Fruit fly (Drosophila melanogaster) whole organism, embryonic: ENCODE results near the gene Rsph3.
A peak's percentile ranks its signal among the peaks of the same experiment; 100 is the strongest.

ENCODE experiments used
- ATbp ChIP-seq: fragments of 200-800 bp; sonication (Bioruptor generic); optimal IDR thresholded peaks from 2 replicates; lab custom pipeline; 2017; ENCODE audit warnings: missing biosample characterization, mild to moderate bottlenecking, missing genetic modification characterization, missing genetic modification reagents
- Ada2b ChIP-seq: fragments of 200-800 bp; sonication (Bioruptor generic); IDR thresholded peaks from 2 replicates; pipeline ENCODE4 v1.3.6; 2022; ENCODE audit warnings: missing biosample characterization, missing genetic modification characterization
- Aef1 ChIP-seq: fragments of 200-800 bp; sonication (Bioruptor generic); IDR thresholded peaks from 3 replicates; pipeline ENCODE4 v1.3.6; 2022; ENCODE audit warnings: missing biosample characterization, missing genetic modification characterization
- Asciz ChIP-seq: fragments of 200-800 bp; sonication (Bioruptor generic); optimal IDR thresholded peaks from 2 replicates; lab custom pipeline; 2017; ENCODE audit warnings: missing biosample characterization, mild to moderate bottlenecking, missing genetic modification characterization, missing genetic modification reagents
- B-H1 ChIP-seq: fragments of 200-800 bp; sonication (Bioruptor generic); IDR thresholded peaks from 3 replicates; pipeline ENCODE4 v1.3.6; 2022; ENCODE audit warnings: missing biosample characterization, missing genetic modification characterization
- CG11398 ChIP-seq: fragments of 200-800 bp; sonication (Bioruptor generic); optimal IDR thresholded peaks from 2 replicates; lab custom pipeline; 2016; ENCODE audit warnings: missing biosample characterization, missing genetic modification characterization
- CG11504 ChIP-seq: fragments of 200-800 bp; sonication (Bioruptor generic); optimal IDR thresholded peaks from 3 replicates; lab custom pipeline; 2019; ENCODE audit warnings: missing biosample characterization, mild to moderate bottlenecking, missing genetic modification characterization, moderate library complexity
- CG11696 ChIP-seq: fragments of 200-800 bp; sonication (Bioruptor generic); IDR thresholded peaks from 2 replicates; pipeline ENCODE4 v1.3.6; 2022; ENCODE audit warnings: missing biosample characterization, missing genetic modification characterization
- CG12236 ChIP-seq: fragments of 200-800 bp; sonication (Bioruptor generic); optimal IDR thresholded peaks from 2 replicates; lab custom pipeline; 2016; ENCODE audit warnings: missing biosample characterization, missing genetic modification characterization
- CG13424 ChIP-seq: fragments of 200-800 bp; sonication (Bioruptor generic); optimal IDR thresholded peaks from 2 replicates; lab custom pipeline; 2019; ENCODE audit warnings: missing biosample characterization, mild to moderate bottlenecking, missing genetic modification characterization, moderate library complexity
- CG13775 ChIP-seq: fragments of 200-800 bp; sonication (Bioruptor generic); optimal IDR thresholded peaks from 3 replicates; lab custom pipeline; 2017; ENCODE audit warnings: missing biosample characterization, mild to moderate bottlenecking, missing genetic modification characterization
- CG17359 ChIP-seq: fragments of 200-800 bp; sonication (Bioruptor generic); optimal IDR thresholded peaks from 3 replicates; lab custom pipeline; 2018; ENCODE audit warnings: missing biosample characterization, mild to moderate bottlenecking, missing genetic modification characterization, moderate library complexity
- CG17361 ChIP-seq: fragments of 200-800 bp; sonication (Bioruptor generic); IDR thresholded peaks from 3 replicates; pipeline ENCODE4 v1.3.6; 2022; ENCODE audit warnings: missing biosample characterization, missing genetic modification characterization
- CG18476 ChIP-seq: fragments of 200-800 bp; sonication (Bioruptor generic); optimal IDR thresholded peaks from 2 replicates; lab custom pipeline; 2016; ENCODE audit warnings: missing biosample characterization, mild to moderate bottlenecking, missing genetic modification characterization
- CG2678 ChIP-seq: fragments of 200-800 bp; sonication (Bioruptor generic); optimal IDR thresholded peaks from 3 replicates; lab custom pipeline; 2019; ENCODE audit warnings: missing biosample characterization, mild to moderate bottlenecking, missing genetic modification characterization, moderate library complexity
- CG2712 ChIP-seq: fragments of 200-800 bp; optimal IDR thresholded peaks from 3 replicates; lab custom pipeline; 2019; ENCODE audit warnings: missing biosample characterization, mild to moderate bottlenecking, missing genetic modification characterization, moderate library complexity
- CG32532 ChIP-seq: fragments of 200-800 bp; sonication (Bioruptor generic); IDR thresholded peaks from 2 replicates; pipeline ENCODE4 v1.3.6; 2022; ENCODE audit warnings: missing biosample characterization, missing genetic modification characterization
- CG3847 ChIP-seq: fragments of 200-800 bp; sonication (Bioruptor generic); IDR thresholded peaks from 2 replicates; pipeline ENCODE4 v1.3.6; 2022; ENCODE audit warnings: missing biosample characterization, missing genetic modification characterization
- CG3995 ChIP-seq: fragments of 200-800 bp; sonication (Bioruptor generic); optimal IDR thresholded peaks from 3 replicates; lab custom pipeline; 2016; ENCODE audit warnings: missing biosample characterization, missing genetic modification characterization
- CG4424 ChIP-seq: fragments of 200-800 bp; sonication (Bioruptor generic); optimal IDR thresholded peaks from 3 replicates; lab custom pipeline; 2016; ENCODE audit warnings: missing biosample characterization, missing genetic modification characterization
- CG4730 ChIP-seq: fragments of 200-800 bp; sonication (Bioruptor generic); IDR thresholded peaks from 2 replicates; pipeline ENCODE4 v1.3.6; 2022; ENCODE audit warnings: missing biosample characterization, missing genetic modification characterization
- CG4820 ChIP-seq: fragments of 200-800 bp; sonication (Bioruptor generic); optimal IDR thresholded peaks from 3 replicates; lab custom pipeline; 2016; ENCODE audit warnings: missing biosample characterization, missing genetic modification characterization
- CG6854 ChIP-seq: fragments of 200-800 bp; sonication (Bioruptor generic); optimal IDR thresholded peaks from 3 replicates; lab custom pipeline; 2017; ENCODE audit warnings: missing biosample characterization, mild to moderate bottlenecking, missing genetic modification characterization
- CG9215 ChIP-seq: fragments of 200-800 bp; sonication (Bioruptor generic); IDR thresholded peaks from 2 replicates; pipeline ENCODE4 v1.3.6; 2022; ENCODE audit warnings: missing biosample characterization, missing genetic modification characterization
- CG9437 ChIP-seq: fragments of 200-800 bp; sonication (Bioruptor generic); optimal IDR thresholded peaks from 2 replicates; lab custom pipeline; 2018; ENCODE audit warnings: missing biosample characterization, mild to moderate bottlenecking, missing genetic modification characterization
- Camta ChIP-seq: fragments of 200-800 bp; sonication (Bioruptor generic); optimal IDR thresholded peaks from 2 replicates; lab custom pipeline; 2016; ENCODE audit warnings: missing biosample characterization, missing genetic modification characterization
- CoRest ChIP-seq: fragments of 200-800 bp; sonication (Bioruptor generic); optimal IDR thresholded peaks from 3 replicates; lab custom pipeline; 2018; ENCODE audit warnings: missing biosample characterization, mild to moderate bottlenecking, missing genetic modification characterization, moderate library complexity
- CrebB ChIP-seq: fragments of 200-800 bp; sonication (Bioruptor generic); optimal IDR thresholded peaks from 3 replicates; lab custom pipeline; 2018; ENCODE audit warnings: missing biosample characterization, mild to moderate bottlenecking, missing genetic modification characterization
- Dad ChIP-seq: fragments of 200-800 bp; sonication (Bioruptor generic); optimal IDR thresholded peaks from 3 replicates; lab custom pipeline; 2016; ENCODE audit warnings: missing biosample characterization, missing genetic modification characterization
- Dbx ChIP-seq: fragments of 200-800 bp; sonication (Bioruptor generic); IDR thresholded peaks from 3 replicates; pipeline ENCODE4 v1.3.6; 2022; ENCODE audit warnings: missing biosample characterization, missing genetic modification characterization
- Hr51 ChIP-seq, 2 experiments: fragments of 200-800 bp; sonication (Bioruptor generic); optimal IDR thresholded peaks; 2 replicates in 1 of 2; 3 replicates in 1 of 2; lab custom pipeline; 2016 to 2018; ENCODE audit warnings: missing biosample characterization in 2 of 2, missing genetic modification characterization in 2 of 2, mild to moderate bottlenecking in 1 of 2, moderate library complexity in 1 of 2
- Kr ChIP-seq: fragments of 200-800 bp; sonication (Bioruptor generic); optimal IDR thresholded peaks from 2 replicates; lab custom pipeline; 2017; ENCODE audit warnings: missing biosample characterization, mild to moderate bottlenecking, missing genetic modification characterization
- Taf1 ChIP-seq: fragments of 200-800 bp; sonication (Bioruptor generic); IDR thresholded peaks from 2 replicates; pipeline ENCODE4 v1.3.6; 2022; ENCODE audit warnings: missing biosample characterization, missing genetic modification characterization
- Xbp1 ChIP-seq: fragments of 200-800 bp; sonication (Bioruptor generic); optimal IDR thresholded peaks from 3 replicates; lab custom pipeline; 2016; ENCODE audit warnings: missing biosample characterization, mild to moderate bottlenecking, missing genetic modification characterization
- ash1 ChIP-seq: fragments of 200-800 bp; sonication (Bioruptor generic); optimal IDR thresholded peaks from 2 replicates; lab custom pipeline; 2018; ENCODE audit warnings: missing biosample characterization, mild to moderate bottlenecking, missing genetic modification characterization
- bsh ChIP-seq, 2 experiments: fragments of 200-800 bp; sonication (Bioruptor generic); optimal IDR thresholded peaks; 2 replicates each; lab custom pipeline; 2017 to 2018; ENCODE audit warnings: mild to moderate bottlenecking in 2 of 2, missing biosample characterization in 2 of 2, missing genetic modification characterization in 2 of 2, moderate library complexity in 1 of 2
- btn ChIP-seq: fragments of 200-800 bp; sonication (Bioruptor generic); optimal IDR thresholded peaks from 2 replicates; lab custom pipeline; 2016; ENCODE audit warnings: missing biosample characterization, missing genetic modification characterization
- chif ChIP-seq, 2 experiments: fragments of 200-800 bp; sonication (Bioruptor generic); optimal IDR thresholded peaks; 3 replicates each; lab custom pipeline; 2016; ENCODE audit warnings: missing biosample characterization in 2 of 2, missing genetic modification characterization in 2 of 2
- chinmo ChIP-seq: fragments of 200-800 bp; sonication (Bioruptor generic); IDR thresholded peaks from 4 replicates; pipeline ENCODE4 v1.3.6; 2022; ENCODE audit warnings: missing biosample characterization, missing genetic modification characterization; ENCODE audit not compliant: partially characterized antibody
- chn ChIP-seq: fragments of 200-800 bp; sonication (Bioruptor generic); optimal IDR thresholded peaks from 2 replicates; lab custom pipeline; 2016; ENCODE audit warnings: missing biosample characterization, missing genetic modification characterization
- hkb ChIP-seq, 2 experiments: fragments of 200-800 bp in 1 of 2; fragments of >200 bp in 1 of 2; sonication (Bioruptor generic) in 1 of 2; IDR thresholded peaks in 1 of 2; optimal IDR thresholded peaks in 1 of 2; 2 replicates each; pipeline versions ENCODE4 v1.3.6 to Lab custom; 2017 to 2022; ENCODE audit warnings: missing biosample characterization in 1 of 2, missing genetic modification characterization in 1 of 2
- lilli ChIP-seq: fragments of 200-800 bp; sonication (Bioruptor generic); optimal IDR thresholded peaks from 3 replicates; lab custom pipeline; 2016; ENCODE audit warnings: missing biosample characterization, missing genetic modification characterization
- phol ChIP-seq: fragments of 200-800 bp; sonication (Bioruptor generic); optimal IDR thresholded peaks from 3 replicates; lab custom pipeline; 2018; ENCODE audit warnings: missing biosample characterization, mild to moderate bottlenecking, missing genetic modification characterization, moderate library complexity
- prd ChIP-seq, 3 experiments: fragments of >200 bp in 2 of 3; fragments of 200-800 bp in 1 of 3; sonication (Bioruptor generic) in 1 of 3; optimal IDR thresholded peaks in 2 of 3; IDR thresholded peaks in 1 of 3; 2 replicates in 2 of 3; 3 replicates in 1 of 3; pipeline versions ENCODE4 v1.3.6 to Lab custom; 2017 to 2022; ENCODE audit warnings: missing biosample characterization in 1 of 3, missing genetic modification characterization in 1 of 3
- row ChIP-seq: fragments of 200-800 bp; sonication (Bioruptor generic); IDR thresholded peaks from 3 replicates; pipeline ENCODE4 v1.3.6; 2022; ENCODE audit warnings: missing biosample characterization, missing genetic modification characterization
- stc ChIP-seq: fragments of 200-800 bp; sonication (Bioruptor generic); IDR thresholded peaks from 2 replicates; pipeline ENCODE4 v1.3.6; 2022; ENCODE audit warnings: missing biosample characterization, missing genetic modification characterization
- sug ChIP-seq: fragments of 200-800 bp; optimal IDR thresholded peaks from 2 replicates; lab custom pipeline; 2019; ENCODE audit warnings: missing biosample characterization, mild to moderate bottlenecking, missing genetic modification characterization, moderate library complexity
- toy ChIP-seq: fragments of 200-800 bp; sonication (Bioruptor generic); IDR thresholded peaks from 2 replicates; pipeline ENCODE4 v1.3.6; 2022; ENCODE audit warnings: missing biosample characterization, missing genetic modification characterization
- wor ChIP-seq: fragments of 200-800 bp; sonication (Bioruptor generic); IDR thresholded peaks from 2 replicates; pipeline ENCODE4 v1.3.6; 2022; ENCODE audit warnings: missing biosample characterization, missing genetic modification characterization

Gene Rsph3

dm6 chr3L:6777614-6778013 is 14.6 kb upstream of the Rsph3 start (continued):
- TF ChIP-seq CG12236 (GFP tag; lab: Kevin White, UChicago) (no peak), toy (GFP tag; lab: Robert Waterston, UW) (no peak), Aef1 (GFP tag; lab: Robert Waterston, UW) (peak; percentile 25; the same call in 2 of the 3 replicates), phol (tag; lab: Kevin White, UChicago) (peak; percentile 23), btn (GFP tag; lab: Kevin White, UChicago) (no peak), ash1 (GFP tag; lab: Kevin White, UChicago) (no peak), CG13424 (tag; lab: Kevin White, UChicago) (peak; percentile 29), CG32532 (no peak), Dbx (GFP tag; lab: Robert Waterston, UW) (no peak), ATbp (GFP tag; lab: Kevin White, UChicago) (no peak), CG3847 (GFP tag; lab: Robert Waterston, UW) (peak; percentile 51), B-H1 (GFP tag; lab: Robert Waterston, UW) (peak; percentile 37; the same call in 1 of the 3 replicates), Ada2b (GFP tag; lab: Robert Waterston, UW) (peak; percentile 40; the same call in 1 of the 2 replicates), CG3995 (no peak), CG4424 (GFP tag; lab: Kevin White, UChicago) (no peak), lilli (GFP tag; lab: Kevin White, UChicago) (no peak), Kr (GFP tag; lab: Kevin White, UChicago) (no peak), CG6854 (no peak), chinmo (peak; percentile 56; the same call in 1 of the 4 replicates), CG13775 (GFP tag; lab: Kevin White, UChicago) (no peak), CG9215 (GFP tag; lab: Robert Waterston, UW) (no peak), CG4820 (no peak), Camta (no peak), CG2712 (tag; lab: Kevin White, UChicago) (peak; percentile 5), CG9437 (GFP tag; lab: Kevin White, UChicago) (no peak), Taf1 (GFP tag; lab: Robert Waterston, UW) (no peak), bsh (GFP tag; optimal IDR thresholded peaks at IDR 0.05; lab: Kevin White, UChicago) (peak in 1 of 2 experiments; percentile 0), CoRest (tag; lab: Kevin White, UChicago) (peak; percentile 12), CG17359 (tag; lab: Kevin White, UChicago) (peak; percentile 13), Asciz (GFP tag; lab: Kevin White, UChicago) (no peak), hkb (optimal IDR thresholded peaks at IDR 0.05; lab: Kevin White, UChicago) (no peak), hkb (GFP tag; IDR thresholded peaks at IDR 0.05; lab: Robert Waterston, UW) (0 out of 2 replicates have a peak, but pooled peaks have one; percentile 31), wor (0 out of 2 replicates have a peak, but pooled peaks have one; percentile 18), chif (GFP tag; optimal IDR thresholded peaks at IDR 0.05; lab: Kevin White, UChicago) (peak in 1 of 2 experiments; percentile 13), CrebB (tag; lab: Kevin White, UChicago) (no peak), Xbp1 (GFP tag; lab: Kevin White, UChicago) (peak; percentile 9), prd (optimal IDR thresholded peaks at IDR 0.05; lab: Kevin White, UChicago) (no peak), prd (GFP tag; IDR thresholded peaks at IDR 0.05; lab: Robert Waterston, UW) (peak; percentile 54; the same call in 2 of the 3 replicates), CG11696 (GFP tag; lab: Robert Waterston, UW) (no peak), Hr51 (GFP tag; optimal IDR thresholded peaks at IDR 0.05; lab: Kevin White, UChicago) (peak in 1 of 2 experiments; percentile 50), CG17361 (GFP tag; lab: Robert Waterston, UW) (0 out of 3 replicates have a peak, but pooled peaks have one; percentile 35), CG2678 (peak; percentile 55), stc (GFP tag; lab: Robert Waterston, UW) (no peak), chn (no peak), CG11398 (GFP tag; lab: Kevin White, UChicago) (no peak), sug (no peak), row (peak; percentile 68), Dad (GFP tag; lab: Kevin White, UChicago) (no peak), CG11504 (tag; lab: Kevin White, UChicago) (peak; percentile 58), CG18476 (GFP tag; lab: Kevin White, UChicago) (no peak), CG4730 (peak; percentile 17; the same call in 1 of the 2 replicates)
